Worm (Caenorhabditis elegans) whole organism, dauer: ENCODE measurements around the gene cpsf-1.

Experiments used
- unc-62 ChIP-seq: sonication (generic microtip); optimal IDR thresholded peaks from 2 replicates; lab custom pipeline; 2017; ENCODE audit warnings: missing biosample characterization, missing genetic modification reagents, missing genetic modification characterization

cpsf-1 gene

DNA sequence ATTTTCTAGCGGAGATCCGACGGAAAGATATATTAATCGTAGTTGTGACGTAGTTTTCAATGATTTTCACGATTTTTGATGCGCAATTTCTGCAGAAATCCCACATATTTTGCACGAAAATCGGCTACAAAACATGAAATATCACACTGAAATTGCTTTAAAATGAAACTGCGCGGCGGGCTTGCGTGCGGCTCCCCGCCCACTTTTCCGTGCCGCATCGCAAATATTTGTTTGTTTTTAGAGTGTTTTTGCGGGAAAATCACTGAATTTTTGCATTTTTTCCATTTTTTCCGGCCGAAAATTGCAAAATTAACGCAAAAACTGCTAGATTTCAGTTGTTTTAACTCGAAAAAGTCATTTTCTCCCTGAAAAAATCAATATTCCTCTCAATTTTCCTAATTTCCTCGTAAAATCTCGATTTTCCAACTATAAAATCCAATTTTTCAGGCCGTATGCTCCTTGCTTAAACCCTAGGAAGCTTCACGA lies 51.8 kb downstream of the cpsf-1 start, which contains the start of gene Y76B12C.6:
TSS of gene Y76B12C.6 (plus strand) at position 436 of the 486 bp plus-strand sequence.
- TF ChIP-seq unc-62 (GFP tag; lab: Kevin White, UChicago): no peak

- TF ChIP-seq unc-62 (GFP tag; lab: Kevin White, UChicago): no peak
These were observed 53.0 kb downstream of the cpsf-1 start, which contains the start of gene Y76B12C.8 for ce11 chrIV:1979782-1980181. Gene Y76B12C.8 (plus strand): TSS chrIV:1979988.

ce11 chrIV:1975594-1975993 lies 57.2 kb downstream of the cpsf-1 start:
- no peak for TF ChIP-seq unc-62 (GFP tag; lab: Kevin White, UChicago)

DNA sequence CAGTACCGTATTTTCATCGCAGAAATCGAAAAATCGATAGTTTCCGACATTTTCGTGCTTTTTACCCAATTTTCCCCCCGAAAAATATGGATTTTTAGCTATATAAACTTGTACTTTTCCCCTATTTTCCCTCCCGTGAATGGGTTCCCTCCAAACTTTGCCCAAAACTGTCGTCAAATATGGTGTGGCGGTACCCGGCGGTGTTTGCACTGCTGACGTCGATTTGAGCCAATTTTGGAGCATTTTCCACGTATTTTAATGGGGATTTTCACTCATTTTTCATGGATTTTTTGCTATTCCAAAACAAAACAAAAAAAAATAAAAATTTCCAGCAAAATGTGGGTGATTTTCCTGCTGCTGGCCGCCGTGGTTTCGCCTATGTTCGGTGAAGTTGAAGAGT lies 59.4 kb downstream of the cpsf-1 start, which contains the start of gene Y76B12C.3:
TSS of gene Y76B12C.3 (plus strand) at position 334 of the 400 bp plus-strand sequence.
- no peak for TF ChIP-seq unc-62 (GFP tag; lab: Kevin White, UChicago)

- TF ChIP-seq unc-62 (GFP tag; lab: Kevin White, UChicago): no peak
These were observed 60.5 kb downstream of the cpsf-1 start, which contains the start of gene Y76B12C.4 for ce11 chrIV:1972271-1972670. Gene Y76B12C.4 (minus strand): TSS chrIV:1972371.

- TF ChIP-seq unc-62 (GFP tag; lab: Kevin White, UChicago): no peak
These were observed 61.7 kb downstream of the cpsf-1 start for ce11 chrIV:1971078-1971477.

DNA sequence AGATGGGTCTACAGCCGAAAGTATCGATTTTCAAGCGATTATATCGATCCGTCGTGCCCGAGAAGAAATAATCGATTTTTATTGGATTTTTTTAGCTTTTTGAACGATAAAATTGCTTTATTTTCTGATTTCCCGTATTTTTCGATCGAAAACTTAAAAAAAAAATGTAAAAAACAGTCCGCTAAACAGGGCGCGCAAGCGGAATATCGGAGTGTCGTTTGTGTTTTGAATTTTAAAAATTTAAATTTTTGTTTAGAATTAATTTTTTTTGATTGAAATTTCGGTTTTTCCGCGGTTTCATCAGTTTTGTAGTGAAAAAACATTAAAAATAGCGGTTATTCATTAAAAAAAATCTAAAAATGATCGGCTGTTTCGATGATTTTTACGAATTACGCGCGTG lies 62.6 kb downstream of the cpsf-1 start:
- no peak for TF ChIP-seq unc-62 (GFP tag; lab: Kevin White, UChicago)

DNA sequence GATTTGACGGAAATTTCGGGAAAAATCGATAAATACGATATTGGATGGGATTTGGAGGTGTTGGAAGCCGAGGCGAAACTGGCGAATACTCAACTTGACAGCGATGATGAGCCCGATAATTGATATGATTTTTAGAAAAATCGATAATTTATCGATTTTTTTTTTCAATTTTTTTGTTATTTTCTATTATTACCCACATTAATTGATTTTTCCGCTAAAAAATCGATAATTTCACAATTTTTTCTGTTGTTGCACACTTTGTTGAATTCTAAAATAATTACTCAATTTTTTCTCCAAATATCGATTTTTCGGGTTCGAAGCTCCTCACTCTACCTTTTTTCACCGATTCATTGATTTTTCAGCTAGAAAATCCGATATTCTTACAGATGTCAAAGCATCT lies 63.4 kb downstream of the cpsf-1 start, which contains the start of gene Y48A5A.3:
TSS of gene Y48A5A.3 (plus strand) at position 385 of the 400 bp plus-strand sequence.
- no peak for TF ChIP-seq unc-62 (GFP tag; lab: Kevin White, UChicago)

DNA sequence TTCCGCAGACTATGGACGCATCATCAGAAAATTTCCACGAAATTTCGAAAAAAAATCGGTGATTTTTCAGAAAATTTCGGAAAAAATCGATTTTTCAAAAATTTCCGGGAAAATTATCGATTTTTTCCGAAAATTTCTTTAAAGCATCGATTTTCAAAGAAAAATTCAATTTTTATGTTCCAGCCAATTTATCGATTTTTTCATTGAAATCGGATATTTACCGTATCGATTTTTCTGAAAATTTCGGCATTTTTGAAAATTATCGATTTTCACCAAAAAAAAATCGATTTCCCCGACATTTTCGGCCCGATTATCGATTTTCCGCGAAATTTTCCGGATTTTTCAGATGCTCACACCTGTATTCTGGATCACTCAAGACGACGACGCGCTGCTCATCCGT lies 67.7 kb downstream of the cpsf-1 start, which contains the start of gene Y48A5A.1:
TSS of gene Y48A5A.1 (plus strand) at position 347 of the 400 bp plus-strand sequence.
- TF ChIP-seq unc-62 (GFP tag; lab: Kevin White, UChicago): no peak

ce11 chrIV:1964057-1964456 lies 68.7 kb downstream of the cpsf-1 start:
- TF ChIP-seq unc-62 (GFP tag; lab: Kevin White, UChicago): no peak

DNA sequence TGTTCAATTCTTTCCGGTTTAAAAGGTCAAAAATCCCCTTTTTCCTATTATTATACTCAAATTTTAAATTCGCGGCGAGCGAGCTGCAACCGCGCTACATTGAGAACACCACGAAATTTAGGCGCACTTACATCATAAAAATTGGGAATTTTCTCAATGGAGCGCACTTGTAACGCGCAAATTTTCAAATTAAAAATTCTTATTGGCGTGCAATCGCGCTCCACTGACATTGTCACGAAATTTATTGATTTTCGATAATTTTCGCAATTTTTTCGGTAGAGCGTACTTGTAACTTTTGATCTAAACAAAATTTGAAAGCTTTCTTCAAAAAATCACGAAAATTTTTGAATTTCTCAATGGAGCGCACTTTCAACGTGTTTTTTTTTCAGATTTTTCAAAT lies 69.5 kb downstream of the cpsf-1 start, which contains the start of gene ulp-3:
TSS of gene ulp-3 (plus strand) at position 388 of the 400 bp plus-strand sequence.
- no peak for TF ChIP-seq unc-62 (GFP tag; lab: Kevin White, UChicago)

DNA sequence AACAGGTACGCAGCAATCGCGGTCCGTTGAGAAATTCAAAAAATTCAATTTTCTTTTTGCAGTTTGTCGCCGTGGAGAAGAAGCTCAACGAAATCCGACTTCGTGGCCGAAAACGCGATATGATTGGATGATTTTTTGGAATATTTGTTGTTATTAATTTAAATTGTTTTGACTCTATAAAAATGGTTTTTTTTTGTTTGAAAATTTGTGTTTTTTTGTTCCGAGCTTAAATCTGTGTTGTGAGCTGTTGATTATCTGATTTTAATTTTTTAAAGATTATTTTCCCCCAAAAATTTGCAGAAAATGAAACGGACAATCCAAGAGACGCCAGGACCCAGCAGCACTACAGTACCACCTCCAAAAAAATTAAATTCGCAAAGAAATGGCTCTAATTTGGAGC lies 73.2 kb downstream of the cpsf-1 start, which contains the start of gene tdpo-1:
TSS of gene tdpo-1 (plus strand) at position 301 of the 400 bp plus-strand sequence.
- no peak for TF ChIP-seq unc-62 (GFP tag; lab: Kevin White, UChicago)
